Worm (Caenorhabditis elegans) whole organism, L4 larva: ENCODE results near the gene anmt-2.

Experiments
- ceh-62 ChIP-seq: sonication (generic microtip); optimal IDR thresholded peaks from 2 replicates; lab custom pipeline; 2017; ENCODE audit warnings: missing biosample characterization, missing genetic modification characterization
- ces-1 ChIP-seq: fragments of 150-350 bp; sonication (generic microtip); optimal IDR thresholded peaks from 4 replicates; lab custom pipeline; 2014; ENCODE audit warnings: missing biosample characterization, missing genetic modification reagents, missing genetic modification characterization
- daf-8 ChIP-seq: fragments of 200-800 bp; sonication (Bioruptor generic); IDR thresholded peaks from 2 replicates; pipeline ENCODE4 v1.3.6; 2022; ENCODE audit warnings: missing genetic modification characterization, missing compliant biosample characterization
- mdl-1 ChIP-seq, 2 experiments: fragments of 150-350 bp in 1 of 2; sonication (generic microtip) in 1 of 2; optimal IDR thresholded peaks; 2 replicates each; lab custom pipeline; 2014 to 2017; ENCODE audit warnings: missing biosample characterization in 2 of 2, missing genetic modification characterization in 2 of 2
- nhr-10 ChIP-seq: fragments of 150-350 bp; optimal IDR thresholded peaks from 2 replicates; lab custom pipeline; 2014; ENCODE audit warnings: missing biosample characterization, missing genetic modification characterization
- skn-1 ChIP-seq: fragments of 150-350 bp; optimal IDR thresholded peaks from 2 replicates; lab custom pipeline; 2014; ENCODE audit warnings: missing biosample characterization, missing genetic modification characterization
- spr-3 ChIP-seq: fragments of 200-800 bp; sonication (Bioruptor generic); optimal IDR thresholded peaks from 2 replicates; lab custom pipeline; 2018; ENCODE audit warnings: mild to moderate bottlenecking, missing genetic modification characterization, missing compliant biosample characterization
- zag-1 ChIP-seq: fragments of 150-350 bp; optimal IDR thresholded peaks from 2 replicates; lab custom pipeline; 2014; ENCODE audit warnings: missing biosample characterization, missing genetic modification characterization

ce11 chrIII:6132068-6132467, 25.5 kb downstream of the anmt-2 start:
- TF ChIP-seq daf-8 (GFP tag; lab: Robert Waterston, UW) (no peak), nhr-10 (no peak), spr-3 (no peak), zag-1 (tag; lab: Kevin White, UChicago) (no peak), mdl-1 (tag; optimal IDR thresholded peaks at IDR 0.05; lab: Kevin White, UChicago) (no peak), ceh-62 (tag; lab: Kevin White, UChicago) (no peak), skn-1 (tag; lab: Kevin White, UChicago) (no peak), ces-1 (GFP tag; lab: Kevin White, UChicago) (no peak)
